Fruit fly (Drosophila melanogaster) Kc167 (cell line): ENCODE measurements around the gene Wdr24.

Source experiments
- Myc ChIP-seq: fragments of >200 bp; optimal IDR thresholded peaks from 2 replicates; lab custom pipeline; 2017; ENCODE audit warnings: missing external identifiers
- Sin3A ChIP-seq: fragments of >200 bp; optimal IDR thresholded peaks from 2 replicates; lab custom pipeline; 2018; ENCODE audit warnings: missing external identifiers
- h ChIP-seq: fragments of >200 bp; optimal IDR thresholded peaks from 3 replicates; lab custom pipeline; 2018; ENCODE audit warnings: missing external identifiers
- insv ChIP-seq: fragments of >200 bp; optimal IDR thresholded peaks from 3 replicates; lab custom pipeline; 2018; ENCODE audit warnings: missing external identifiers
- psq ChIP-seq: fragments of >200 bp; optimal IDR thresholded peaks from 2 replicates; lab custom pipeline; 2017; ENCODE audit warnings: missing external identifiers
- ttk ChIP-seq: sonication (Bioruptor generic); optimal IDR thresholded peaks from 2 replicates; lab custom pipeline; 2017; ENCODE audit warnings: missing external identifiers

dm6 chr3R:29764249-29765042 is 19.6 kb upstream of the Wdr24 start:
- TF ChIP-seq insv (no peak), Myc (no peak), psq (no peak), Sin3A (lab: Kevin White, UChicago) (no peak), h (lab: Kevin White, UChicago) (no peak), ttk (no peak)
